Fruit fly (Drosophila melanogaster) Kc167 (cell line): ENCODE data around the gene Ire1.

Source experiments
- Myc ChIP-seq: fragments of >200 bp; optimal IDR thresholded peaks from 2 replicates; lab custom pipeline; 2017; ENCODE audit warnings: missing external identifiers
- h ChIP-seq: fragments of >200 bp; optimal IDR thresholded peaks from 3 replicates; lab custom pipeline; 2018; ENCODE audit warnings: missing external identifiers
- psq ChIP-seq: fragments of >200 bp; optimal IDR thresholded peaks from 2 replicates; lab custom pipeline; 2017; ENCODE audit warnings: missing external identifiers

DNA sequence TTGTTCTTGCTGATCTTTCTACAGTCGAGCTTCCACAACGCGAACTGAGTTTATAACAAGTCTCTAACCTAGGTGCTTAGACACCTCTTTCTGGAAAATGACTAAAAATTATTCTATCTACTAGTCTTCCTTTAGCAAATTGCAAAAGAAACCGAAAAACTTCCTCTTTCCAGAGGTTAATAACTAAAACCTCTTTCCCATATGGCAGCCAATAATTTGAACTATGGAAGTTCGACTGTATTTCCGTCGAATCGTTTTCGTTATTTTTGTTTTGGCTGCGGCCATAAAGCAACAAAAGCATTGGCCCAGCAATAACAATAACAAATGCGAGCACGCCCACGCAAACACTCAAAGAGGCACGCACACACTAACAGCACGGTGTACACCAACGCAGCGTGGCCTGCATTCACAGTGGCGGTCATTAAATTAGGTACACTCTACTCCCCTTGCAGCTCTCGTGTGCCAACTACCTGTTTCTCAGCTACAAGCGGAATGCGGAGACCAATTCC, 19.4 kb upstream of the Ire1 start:
- TF ChIP-seq Myc (lab: Kevin White, UChicago) (no peak), h (no peak), psq (no peak)
